Worm (Caenorhabditis elegans) whole organism, L4 larva: ENCODE data around the gene tatn-1.
A peak's percentile ranks its signal among the peaks of the same experiment; 100 is the strongest.

Experiments
- D1046.2 ChIP-seq: fragments of 200-800 bp; sonication (Bioruptor generic); IDR thresholded peaks from 2 replicates; pipeline ENCODE4 v1.3.6; 2022; ENCODE audit warnings: missing genetic modification characterization, missing compliant biosample characterization
- Y105C5A.15 ChIP-seq: fragments of 200-800 bp; sonication (Bioruptor generic); IDR thresholded peaks from 2 replicates; pipeline ENCODE4 v1.3.6; 2022; ENCODE audit warnings: missing genetic modification characterization, missing compliant biosample characterization
- Y5F2A.4 ChIP-seq: fragments of 200-800 bp; sonication (Bioruptor generic); optimal IDR thresholded peaks from 2 replicates; lab custom pipeline; 2018; ENCODE audit warnings: mild to moderate bottlenecking, missing genetic modification characterization, missing compliant biosample characterization
- Y75B8A.6 ChIP-seq: fragments of 200-800 bp; sonication (Bioruptor generic); IDR thresholded peaks from 2 replicates; pipeline ENCODE4 v1.3.6; 2022; ENCODE audit warnings: missing genetic modification reagents, missing genetic modification characterization, missing compliant biosample characterization
- ZK546.5 ChIP-seq, 2 experiments: sonication (generic microtip); optimal IDR thresholded peaks; 2 replicates each; lab custom pipeline; 2017; ENCODE audit warnings: missing biosample characterization in 2 of 2, missing genetic modification characterization in 2 of 2
- aly-2 ChIP-seq: sonication (generic microtip); optimal IDR thresholded peaks from 2 replicates; lab custom pipeline; 2018; ENCODE audit warnings: missing biosample characterization, missing genetic modification characterization
- ceh-20 ChIP-seq: fragments of 200-800 bp; sonication (Bioruptor generic); IDR thresholded peaks from 2 replicates; pipeline ENCODE4 v1.3.6; 2022; ENCODE audit warnings: missing genetic modification reagents, missing genetic modification characterization, missing compliant biosample characterization
- ceh-28 ChIP-seq: fragments of 150-350 bp; optimal IDR thresholded peaks from 2 replicates; lab custom pipeline; 2014; ENCODE audit warnings: missing biosample characterization, missing genetic modification reagents, missing genetic modification characterization
- ceh-82 ChIP-seq: sonication (generic microtip); optimal IDR thresholded peaks from 2 replicates; lab custom pipeline; 2017; ENCODE audit warnings: missing biosample characterization, missing genetic modification characterization
- ces-1 ChIP-seq: fragments of 150-350 bp; sonication (generic microtip); optimal IDR thresholded peaks from 4 replicates; lab custom pipeline; 2014; ENCODE audit warnings: missing biosample characterization, missing genetic modification reagents, missing genetic modification characterization
- daf-12 ChIP-seq: fragments of 150-350 bp; optimal IDR thresholded peaks from 2 replicates; lab custom pipeline; 2014; ENCODE audit warnings: missing biosample characterization, missing genetic modification reagents, missing genetic modification characterization
- daf-16 ChIP-seq, 3 experiments: sonication (generic microtip); optimal IDR thresholded peaks; 2 replicates each; lab custom pipeline; 2016 to 2017; ENCODE audit warnings: missing genetic modification characterization in 3 of 3, missing genetic modification reagents in 3 of 3, mild to moderate bottlenecking in 2 of 3, missing compliant biosample characterization in 2 of 3, missing biosample characterization in 1 of 3, moderate library complexity in 1 of 3
- daf-19 ChIP-seq: fragments of 200-800 bp; sonication (Bioruptor generic); conservative IDR thresholded peaks from 2 replicates; pipeline ENCODE4 v1.3.6; 2022; ENCODE audit warnings: missing genetic modification characterization, missing compliant biosample characterization
- daf-8 ChIP-seq: fragments of 200-800 bp; sonication (Bioruptor generic); IDR thresholded peaks from 2 replicates; pipeline ENCODE4 v1.3.6; 2022; ENCODE audit warnings: missing genetic modification characterization, missing compliant biosample characterization
- dmd-9 ChIP-seq: fragments of 200-800 bp; sonication (Bioruptor generic); IDR thresholded peaks from 2 replicates; pipeline ENCODE4 v1.3.6; 2022; ENCODE audit warnings: missing genetic modification reagents, missing genetic modification characterization, missing compliant biosample characterization
- dpl-1 ChIP-seq: fragments of 150-350 bp; optimal IDR thresholded peaks from 2 replicates; lab custom pipeline; 2014; ENCODE audit warnings: missing biosample characterization, missing genetic modification reagents, missing genetic modification characterization
- hif-1 ChIP-seq, 2 experiments: sonication (generic microtip); optimal IDR thresholded peaks; 2 replicates each; lab custom pipeline; 2016 to 2017; ENCODE audit warnings: missing compliant biosample characterization in 2 of 2, missing genetic modification characterization in 2 of 2, missing genetic modification reagents in 2 of 2, missing genotype in 2 of 2, mild to moderate bottlenecking in 1 of 2
- hlh-11 ChIP-seq: fragments of 200-800 bp; sonication (Bioruptor generic); optimal IDR thresholded peaks from 2 replicates; lab custom pipeline; 2018; ENCODE audit warnings: mild to moderate bottlenecking, missing genetic modification characterization, missing compliant biosample characterization
- lim-7 ChIP-seq: fragments of 200-800 bp; sonication (Bioruptor generic); IDR thresholded peaks from 2 replicates; pipeline ENCODE4 v1.3.6; 2022; ENCODE audit warnings: missing genetic modification characterization, missing compliant biosample characterization
- lin-38 ChIP-seq: fragments of 200-800 bp; sonication (Bioruptor generic); IDR thresholded peaks from 2 replicates; pipeline ENCODE4 v1.3.6; 2022; ENCODE audit warnings: missing genetic modification reagents, missing genetic modification characterization, missing compliant biosample characterization
- madf-5 ChIP-seq, 2 experiments: fragments of 200-800 bp; sonication (Bioruptor generic); IDR thresholded peaks; 2 replicates each; pipeline ENCODE4 v1.3.6; 2022; ENCODE audit warnings: missing compliant biosample characterization in 2 of 2, missing genetic modification characterization in 2 of 2
- madf-9 ChIP-seq: fragments of 200-800 bp; sonication (Bioruptor generic); conservative IDR thresholded peaks from 2 replicates; pipeline ENCODE4 v1.3.6; 2022; ENCODE audit warnings: missing genetic modification reagents, missing genetic modification characterization, missing compliant biosample characterization
- mdl-1 ChIP-seq, 2 experiments: fragments of 150-350 bp in 1 of 2; sonication (generic microtip) in 1 of 2; optimal IDR thresholded peaks; 2 replicates each; lab custom pipeline; 2014 to 2017; ENCODE audit warnings: missing biosample characterization in 2 of 2, missing genetic modification characterization in 2 of 2
- mdt-29 ChIP-seq: fragments of 200-800 bp; sonication (Bioruptor generic); IDR thresholded peaks from 2 replicates; pipeline ENCODE4 v1.3.6; 2022; ENCODE audit warnings: missing genetic modification reagents, missing genetic modification characterization, missing compliant biosample characterization
- mep-1 ChIP-seq: fragments of 150-350 bp; sonication (generic microtip); optimal IDR thresholded peaks from 3 replicates; lab custom pipeline; 2014; ENCODE audit warnings: missing biosample characterization, missing genetic modification characterization
- mxl-2 ChIP-seq: fragments of 200-800 bp; sonication (Bioruptor generic); conservative IDR thresholded peaks from 2 replicates; pipeline ENCODE4 v1.3.6; 2022; ENCODE audit warnings: missing genetic modification reagents, missing genetic modification characterization, missing compliant biosample characterization
- nhr-111 ChIP-seq: fragments of 200-800 bp; sonication (Bioruptor generic); optimal IDR thresholded peaks from 2 replicates; lab custom pipeline; 2018; ENCODE audit warnings: mild to moderate bottlenecking, missing genetic modification characterization, missing compliant biosample characterization
- nhr-237 ChIP-seq: sonication (generic microtip); optimal IDR thresholded peaks from 2 replicates; lab custom pipeline; 2017; ENCODE audit warnings: missing biosample characterization, missing genetic modification characterization
- nhr-25 ChIP-seq: sonication (generic microtip); optimal IDR thresholded peaks from 2 replicates; lab custom pipeline; 2017; ENCODE audit warnings: missing genetic modification characterization, mild to moderate bottlenecking, missing compliant biosample characterization, antibody characterized with exemption, moderate library complexity, borderline replicate concordance; ENCODE audit not compliant: insufficient read depth
- nhr-28 ChIP-seq: fragments of 150-350 bp; optimal IDR thresholded peaks from 2 replicates; lab custom pipeline; 2014; ENCODE audit warnings: missing biosample characterization, missing genetic modification characterization
- nhr-41 ChIP-seq: fragments of 200-800 bp; sonication (Bioruptor generic); IDR thresholded peaks from 2 replicates; pipeline ENCODE4 v1.3.6; 2022; ENCODE audit warnings: missing genetic modification reagents, missing genetic modification characterization, missing compliant biosample characterization
- nhr-42 ChIP-seq: fragments of 200-800 bp; sonication (Bioruptor generic); IDR thresholded peaks from 2 replicates; pipeline ENCODE4 v1.3.6; 2022; ENCODE audit warnings: missing genetic modification characterization, missing compliant biosample characterization
- nhr-48 ChIP-seq: sonication (generic microtip); optimal IDR thresholded peaks from 2 replicates; lab custom pipeline; 2016; ENCODE audit warnings: mild to moderate bottlenecking, missing genetic modification characterization, missing compliant biosample characterization
- nhr-6 ChIP-seq: fragments of 150-350 bp; optimal IDR thresholded peaks from 2 replicates; lab custom pipeline; 2014; ENCODE audit warnings: missing biosample characterization, missing genetic modification characterization
- pha-4 ChIP-seq, 2 experiments: fragments of 150-350 bp in 1 of 2; fragments of 200-800 bp in 1 of 2; sonication (Bioruptor generic) in 1 of 2; IDR thresholded peaks in 1 of 2; optimal IDR thresholded peaks in 1 of 2; 2 replicates each; pipeline versions ENCODE4 v1.3.6 to Lab custom; 2014 to 2022; ENCODE audit warnings: missing genetic modification characterization in 2 of 2, missing genetic modification reagents in 2 of 2, missing biosample characterization in 1 of 2, missing compliant biosample characterization in 1 of 2
- saeg-2 ChIP-seq: fragments of 200-800 bp; sonication (Bioruptor generic); IDR thresholded peaks from 2 replicates; pipeline ENCODE4 v1.3.6; 2022; ENCODE audit warnings: missing genetic modification reagents, missing genetic modification characterization, missing compliant biosample characterization
- sdz-12 ChIP-seq: fragments of 200-800 bp; sonication (Bioruptor generic); optimal IDR thresholded peaks from 2 replicates; lab custom pipeline; 2018; ENCODE audit warnings: mild to moderate bottlenecking, missing genetic modification characterization, missing compliant biosample characterization
- set-16 ChIP-seq: fragments of 200-800 bp; sonication (Bioruptor generic); IDR thresholded peaks from 2 replicates; pipeline ENCODE4 v1.3.6; 2022; ENCODE audit warnings: missing genetic modification reagents, missing genetic modification characterization, missing compliant biosample characterization
- skn-1 ChIP-seq: fragments of 150-350 bp; optimal IDR thresholded peaks from 2 replicates; lab custom pipeline; 2014; ENCODE audit warnings: missing biosample characterization, missing genetic modification characterization
- snpc-1.2 ChIP-seq: fragments of 200-800 bp; sonication (Bioruptor generic); IDR thresholded peaks from 2 replicates; pipeline ENCODE4 v1.3.6; 2022; ENCODE audit warnings: missing genetic modification reagents, missing genetic modification characterization, missing compliant biosample characterization
- tra-1 ChIP-seq: fragments of 200-800 bp; sonication (Bioruptor generic); IDR thresholded peaks from 2 replicates; pipeline ENCODE4 v1.3.6; 2022; ENCODE audit warnings: missing genetic modification reagents, missing genetic modification characterization, missing compliant biosample characterization
- unc-130 ChIP-seq: sonication (generic microtip); optimal IDR thresholded peaks from 2 replicates; lab custom pipeline; 2016; ENCODE audit warnings: missing genetic modification reagents, missing genetic modification characterization, missing compliant biosample characterization
- unc-62 ChIP-seq, 3 experiments: fragments of 150-350 bp in 1 of 3; sonication (generic microtip); optimal IDR thresholded peaks in 2 of 3; peaks in 1 of 3; 1 replicate in 1 of 3; 2 replicates in 2 of 3; lab custom pipeline; 2014 to 2017; ENCODE audit warnings: missing biosample characterization in 3 of 3, missing genetic modification characterization in 3 of 3, missing genetic modification reagents in 3 of 3, missing genotype in 1 of 3
- vab-7 ChIP-seq: fragments of 200-800 bp; sonication (Bioruptor generic); IDR thresholded peaks from 2 replicates; pipeline ENCODE4 v1.3.6; 2022; ENCODE audit warnings: missing genetic modification reagents, missing genetic modification characterization, missing compliant biosample characterization
- zfp-2 ChIP-seq: sonication (generic microtip); optimal IDR thresholded peaks from 2 replicates; lab custom pipeline; 2016; ENCODE audit warnings: mild to moderate bottlenecking, missing genetic modification characterization, missing compliant biosample characterization
- zip-11 ChIP-seq: fragments of 200-800 bp; sonication (Bioruptor generic); IDR thresholded peaks from 2 replicates; pipeline ENCODE4 v1.3.6; 2022; ENCODE audit warnings: missing genetic modification characterization, missing compliant biosample characterization
- ztf-11 ChIP-seq: fragments of 150-350 bp; optimal IDR thresholded peaks from 2 replicates; lab custom pipeline; 2014; ENCODE audit warnings: missing biosample characterization, missing genetic modification characterization

The tatn-1 gene

DNA sequence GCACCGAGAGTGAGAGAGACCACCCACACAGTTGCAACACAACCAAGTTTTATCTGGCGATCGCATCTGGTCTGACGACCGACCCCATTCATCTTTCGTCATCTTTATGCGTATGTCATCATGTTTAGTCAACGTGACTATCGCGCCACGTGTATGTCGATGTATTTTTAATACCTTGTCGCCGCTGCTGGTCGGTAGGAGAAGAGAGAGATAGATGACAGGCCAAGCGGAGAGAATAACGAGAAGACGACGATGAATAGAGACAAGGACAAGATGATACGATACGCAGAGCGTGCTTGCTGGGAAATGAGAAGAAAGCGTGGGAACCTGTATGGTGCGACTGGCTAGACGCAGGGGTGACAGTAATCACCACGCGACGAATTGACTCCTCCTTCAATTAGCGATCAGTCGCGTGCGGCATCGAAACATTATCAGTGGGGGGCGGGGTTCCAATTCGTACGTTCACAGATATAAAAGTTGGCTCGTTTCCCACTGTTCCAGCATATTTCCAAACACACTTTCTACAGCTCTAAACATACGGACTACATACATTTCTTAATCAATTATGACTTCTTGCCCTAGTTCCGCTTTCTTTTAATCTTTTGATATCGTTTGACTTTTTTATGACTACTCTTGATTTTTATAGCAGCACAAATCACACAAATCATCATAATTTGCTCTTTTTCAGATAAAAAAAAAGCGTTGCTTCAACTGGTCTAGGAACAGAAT, at the start of gene tatn-1 (continued):
- TF ChIP-seq unc-62 (GFP tag; optimal IDR thresholded peaks at IDR 0.05 in 1 of 2; lab: Kevin White, UChicago) (peak; percentile 59 to 100), unc-62 (tag; optimal IDR thresholded peaks at IDR 0.05; lab: Kevin White, UChicago) (no peak), ceh-28 (tag; lab: Kevin White, UChicago) (no peak), skn-1 (tag; lab: Kevin White, UChicago) (no peak), zip-11 (GFP tag; lab: Robert Waterston, UW) (no peak), lin-38 (peak; percentile 35), ceh-82 (no peak), D1046.2 (no peak), hif-1 (tag; optimal IDR thresholded peaks at IDR 0.05; lab: Kevin White, UChicago) (peak; percentile 40 to 88), daf-19 (GFP tag; lab: Robert Waterston, UW) (no peak), nhr-25 (tag; lab: Kevin White, UChicago) (peak; percentile 61), nhr-48 (tag; lab: Kevin White, UChicago) (peak; percentile 98), unc-130 (GFP tag; lab: Kevin White, UChicago) (no peak), ceh-20 (GFP tag; lab: Robert Waterston, UW) (no peak), nhr-28 (tag; lab: Kevin White, UChicago) (peak; percentile 83), Y5F2A.4 (GFP tag; lab: Kevin White, UChicago) (no peak), nhr-237 (tag; lab: Kevin White, UChicago) (no peak), Y75B8A.6 (GFP tag; lab: Robert Waterston, UW) (no peak), daf-8 (no peak), pha-4 (GFP tag; IDR thresholded peaks at IDR 0.05; lab: Robert Waterston, UW) (0 out of 2 replicates have a peak, but pooled peaks have one; percentile 38), pha-4 (tag; optimal IDR thresholded peaks at IDR 0.05; lab: Kevin White, UChicago) (no peak), dpl-1 (GFP tag; lab: Kevin White, UChicago) (no peak), mdt-29 (0 out of 2 replicates have a peak, but pooled peaks have one; percentile 27), vab-7 (GFP tag; lab: Robert Waterston, UW) (no peak), mxl-2 (GFP tag; lab: Robert Waterston, UW) (0 out of 2 replicates have a peak, but pooled peaks have one; percentile 3), madf-9 (GFP tag; lab: Robert Waterston, UW) (peak; percentile 32; the same call in 1 of the 2 replicates), ces-1 (no peak), lim-7 (GFP tag; lab: Robert Waterston, UW) (no peak), dmd-9 (GFP tag; lab: Robert Waterston, UW) (no peak), set-16 (GFP tag; lab: Robert Waterston, UW) (peak; percentile 50; the same call in 1 of the 2 replicates), tra-1 (GFP tag; lab: Robert Waterston, UW) (peak; percentile 85), aly-2 (tag; lab: Kevin White, UChicago) (no peak), madf-5 (GFP tag; IDR thresholded peaks at IDR 0.05; lab: Robert Waterston, UW) (no peak), hlh-11 (tag; lab: Kevin White, UChicago) (peak; percentile 97), Y105C5A.15 (GFP tag; lab: Robert Waterston, UW) (no peak), nhr-42 (GFP tag; lab: Robert Waterston, UW) (peak; percentile 12; the same call in 1 of the 2 replicates), mep-1 (tag; lab: Kevin White, UChicago) (peak; percentile 40), saeg-2 (GFP tag; lab: Robert Waterston, UW) (peak; percentile 80; the same call in 1 of the 2 replicates), daf-16 (GFP tag; optimal IDR thresholded peaks at IDR 0.05; lab: Kevin White, UChicago) (peak in 1 of 2 experiments; percentile 56), daf-16 (tag; optimal IDR thresholded peaks at IDR 0.05; lab: Kevin White, UChicago) (peak; percentile 81), zfp-2 (tag; lab: Kevin White, UChicago) (no peak), sdz-12 (no peak), daf-12 (tag; lab: Kevin White, UChicago) (no peak), ZK546.5 (tag; optimal IDR thresholded peaks at IDR 0.05; lab: Kevin White, UChicago) (no peak), snpc-1.2 (no peak), ztf-11 (tag; lab: Kevin White, UChicago) (no peak), mdl-1 (tag; optimal IDR thresholded peaks at IDR 0.05; lab: Kevin White, UChicago) (peak; percentile 94 to 98), nhr-111 (GFP tag; lab: Kevin White, UChicago) (no peak), nhr-41 (GFP tag; lab: Robert Waterston, UW) (peak; percentile 24; the same call in 1 of the 2 replicates), nhr-6 (tag; lab: Kevin White, UChicago) (no peak)
